Worm (Caenorhabditis elegans) whole organism, late embryonic: Measurements from ENCODE around the gene F11D11.6.

Experiments
- ahr-1 ChIP-seq: sonication (generic microtip); optimal IDR thresholded peaks from 2 replicates; lab custom pipeline; 2016; ENCODE audit warnings: missing genetic modification characterization, missing compliant biosample characterization
- ama-1 ChIP-seq: fragments of 150-350 bp; optimal IDR thresholded peaks from 2 replicates; lab custom pipeline; 2014
- ceh-30 ChIP-seq: fragments of 150-350 bp; optimal IDR thresholded peaks from 2 replicates; lab custom pipeline; 2014; ENCODE audit warnings: missing biosample characterization, missing genetic modification characterization
- dve-1 ChIP-seq: sonication (generic microtip); optimal IDR thresholded peaks from 2 replicates; lab custom pipeline; 2017; ENCODE audit warnings: antibody characterized with exemption, mild to moderate bottlenecking, missing genetic modification characterization, missing compliant biosample characterization
- elt-2 ChIP-seq: sonication (generic microtip); optimal IDR thresholded peaks from 2 replicates; lab custom pipeline; 2016; ENCODE audit warnings: missing genetic modification reagents, missing genetic modification characterization, missing compliant biosample characterization
- hlh-13 ChIP-seq: fragments of 200-800 bp; sonication (Bioruptor generic); optimal IDR thresholded peaks from 2 replicates; lab custom pipeline; 2018; ENCODE audit warnings: mild to moderate bottlenecking, missing genetic modification characterization, missing compliant biosample characterization
- hlh-30 ChIP-seq: sonication (generic microtip); optimal IDR thresholded peaks from 2 replicates; lab custom pipeline; 2017; ENCODE audit warnings: antibody characterized with exemption, missing genetic modification characterization, missing compliant biosample characterization; ENCODE audit not compliant: insufficient read depth
- lin-11 ChIP-seq: fragments of 200-800 bp; sonication (Bioruptor generic); optimal IDR thresholded peaks from 2 replicates; lab custom pipeline; 2018; ENCODE audit warnings: mild to moderate bottlenecking, missing genetic modification characterization, missing compliant biosample characterization
- madf-2 ChIP-seq: sonication (generic microtip); optimal IDR thresholded peaks from 2 replicates; lab custom pipeline; 2017; ENCODE audit warnings: missing genetic modification characterization, missing compliant biosample characterization
- nhr-11 ChIP-seq: fragments of 150-350 bp; optimal IDR thresholded peaks from 2 replicates; lab custom pipeline; 2014; ENCODE audit warnings: missing biosample characterization, missing genetic modification characterization
- pha-2 ChIP-seq: sonication (generic microtip); optimal IDR thresholded peaks from 2 replicates; lab custom pipeline; 2017; ENCODE audit warnings: mild to moderate bottlenecking, missing genetic modification characterization, missing compliant biosample characterization
- pqm-1 ChIP-seq: sonication (generic microtip); optimal IDR thresholded peaks from 2 replicates; lab custom pipeline; 2016; ENCODE audit warnings: missing genetic modification characterization, missing compliant biosample characterization
- sox-4 ChIP-seq: sonication (generic microtip); optimal IDR thresholded peaks from 2 replicates; lab custom pipeline; 2017; ENCODE audit warnings: mild to moderate bottlenecking, missing genetic modification characterization, inconsistent platforms, missing compliant biosample characterization
- tbx-2 ChIP-seq: sonication (generic microtip); optimal IDR thresholded peaks from 2 replicates; lab custom pipeline; 2016; ENCODE audit warnings: missing genetic modification characterization, missing compliant biosample characterization

DNA sequence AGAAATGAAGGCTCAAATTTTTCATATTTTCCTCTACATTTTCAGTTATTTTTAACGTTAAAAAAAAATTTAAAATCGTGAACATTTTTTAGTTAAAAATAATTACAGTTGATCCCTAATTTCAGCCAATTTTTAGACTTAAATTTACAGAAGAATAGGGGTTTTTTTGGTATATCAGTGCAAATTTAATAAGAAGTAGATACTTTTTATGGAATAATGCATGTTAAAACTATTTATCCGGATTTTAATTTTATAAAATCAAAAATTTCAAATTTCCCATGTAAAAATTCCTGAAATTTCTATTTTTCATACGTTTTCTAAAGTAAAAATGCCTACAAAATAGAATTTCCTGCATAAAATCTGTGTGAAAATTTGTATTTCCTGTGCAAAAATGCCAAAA lies 28.9 kb downstream of the F11D11.6 start:
- no peak for TF ChIP-seq sox-4 (tag; lab: Kevin White, UChicago)
- TF ChIP-seq madf-2 (tag; lab: Kevin White, UChicago), result no peak
- TF ChIP-seq nhr-11, result no peak
- no peak for TF ChIP-seq pqm-1 (tag; lab: Kevin White, UChicago)
- TF ChIP-seq pha-2 (tag; lab: Kevin White, UChicago), result no peak
- no peak for TF ChIP-seq ama-1 (lab: Kevin White, UChicago)
- TF ChIP-seq ahr-1, result no peak
- no peak for TF ChIP-seq lin-11 (tag; lab: Kevin White, UChicago)
- TF ChIP-seq dve-1 (tag; lab: Kevin White, UChicago), result no peak
- no peak for TF ChIP-seq ceh-30 (tag; lab: Kevin White, UChicago)
- TF ChIP-seq elt-2 (tag; lab: Kevin White, UChicago), result no peak
- TF ChIP-seq hlh-30 (tag; lab: Kevin White, UChicago), result no peak
- no peak for TF ChIP-seq hlh-13
- TF ChIP-seq tbx-2, result no peak
